Fruit fly (Drosophila melanogaster) whole organism, embryonic: ENCODE data around the gene bnl.

Experiments used
- CG1024 ChIP-seq: fragments of 200-800 bp; sonication (Bioruptor generic); IDR thresholded peaks from 2 replicates; pipeline ENCODE4 v1.3.6; 2022; ENCODE audit warnings: missing biosample characterization, missing genetic modification characterization
- CG10267 ChIP-seq: fragments of 200-800 bp; sonication (Bioruptor generic); optimal IDR thresholded peaks from 2 replicates; lab custom pipeline; 2018; ENCODE audit warnings: missing biosample characterization, mild to moderate bottlenecking, missing genetic modification characterization, moderate library complexity
- CG10462 ChIP-seq: fragments of 200-800 bp; sonication (Bioruptor generic); optimal IDR thresholded peaks from 2 replicates; lab custom pipeline; 2016; ENCODE audit warnings: missing biosample characterization, missing genetic modification characterization
- CG10654 ChIP-seq: fragments of 200-800 bp; sonication (Bioruptor generic); optimal IDR thresholded peaks from 2 replicates; lab custom pipeline; 2016; ENCODE audit warnings: missing biosample characterization, missing genetic modification characterization
- CG11398 ChIP-seq: fragments of 200-800 bp; sonication (Bioruptor generic); optimal IDR thresholded peaks from 2 replicates; lab custom pipeline; 2016; ENCODE audit warnings: missing biosample characterization, missing genetic modification characterization
- CG12104 ChIP-seq: fragments of 200-800 bp; sonication (Bioruptor generic); optimal IDR thresholded peaks from 3 replicates; lab custom pipeline; 2016; ENCODE audit warnings: missing biosample characterization, missing genetic modification characterization
- CG14965 ChIP-seq: fragments of 200-800 bp; sonication (Bioruptor generic); optimal IDR thresholded peaks from 2 replicates; lab custom pipeline; 2016; ENCODE audit warnings: missing biosample characterization, missing genetic modification characterization, borderline replicate concordance
- CG1602 ChIP-seq: fragments of 200-800 bp; sonication (Bioruptor generic); optimal IDR thresholded peaks from 3 replicates; lab custom pipeline; 2016; ENCODE audit warnings: missing biosample characterization, missing genetic modification characterization
- CG17612 ChIP-seq: fragments of 200-800 bp; sonication (Bioruptor generic); IDR thresholded peaks from 2 replicates; pipeline ENCODE4 v1.3.6; 2022; ENCODE audit warnings: missing biosample characterization, missing genetic modification characterization
- CG17829 ChIP-seq: fragments of 200-800 bp; optimal IDR thresholded peaks from 2 replicates; lab custom pipeline; 2019; ENCODE audit warnings: missing biosample characterization, mild to moderate bottlenecking, missing genetic modification characterization, moderate library complexity
- CG17912 ChIP-seq: fragments of 200-800 bp; sonication (Bioruptor generic); optimal IDR thresholded peaks from 2 replicates; lab custom pipeline; 2018; ENCODE audit warnings: missing biosample characterization, mild to moderate bottlenecking, missing genetic modification characterization
- CG18619 ChIP-seq: fragments of 200-800 bp; sonication (Bioruptor generic); optimal IDR thresholded peaks from 3 replicates; lab custom pipeline; 2017; ENCODE audit warnings: missing biosample characterization, mild to moderate bottlenecking, missing genetic modification characterization
- CG3281 ChIP-seq: fragments of 200-800 bp; sonication (Bioruptor generic); optimal IDR thresholded peaks from 3 replicates; lab custom pipeline; 2017; ENCODE audit warnings: missing biosample characterization, mild to moderate bottlenecking, missing genetic modification characterization
- CG3838 ChIP-seq: fragments of 200-800 bp; sonication (Bioruptor generic); optimal IDR thresholded peaks from 3 replicates; lab custom pipeline; 2016; ENCODE audit warnings: missing biosample characterization, missing genetic modification characterization
- CG3995 ChIP-seq: fragments of 200-800 bp; sonication (Bioruptor generic); optimal IDR thresholded peaks from 3 replicates; lab custom pipeline; 2016; ENCODE audit warnings: missing biosample characterization, missing genetic modification characterization
- CG4328 ChIP-seq: fragments of 200-800 bp; sonication (Bioruptor generic); optimal IDR thresholded peaks from 3 replicates; lab custom pipeline; 2017; ENCODE audit warnings: missing biosample characterization, missing genetic modification reagents, missing genetic modification characterization
- CG8924 ChIP-seq: fragments of 200-800 bp; optimal IDR thresholded peaks from 3 replicates; lab custom pipeline; 2019; ENCODE audit warnings: missing biosample characterization, mild to moderate bottlenecking, missing genetic modification characterization, moderate library complexity
- CG9932 ChIP-seq: fragments of 200-800 bp; sonication (Bioruptor generic); IDR thresholded peaks from 2 replicates; pipeline ENCODE4 v1.3.6; 2022; ENCODE audit warnings: missing biosample characterization, missing genetic modification characterization
- Deaf1 ChIP-seq: fragments of 200-800 bp; optimal IDR thresholded peaks from 3 replicates; lab custom pipeline; 2019; ENCODE audit warnings: missing biosample characterization, mild to moderate bottlenecking, missing genetic modification characterization, moderate library complexity
- Dref ChIP-seq: fragments of 200-800 bp; sonication (Bioruptor generic); IDR thresholded peaks from 2 replicates; pipeline ENCODE4 v1.3.6; 2022; ENCODE audit warnings: missing biosample characterization, missing genetic modification characterization
- H2.0 ChIP-seq: fragments of 200-800 bp; sonication (Bioruptor generic); IDR thresholded peaks from 2 replicates; pipeline ENCODE4 v1.3.6; 2022; ENCODE audit warnings: missing biosample characterization, missing genetic modification characterization
- HLHmδ ChIP-seq: fragments of 200-800 bp; sonication (Bioruptor generic); optimal IDR thresholded peaks from 2 replicates; lab custom pipeline; 2018; ENCODE audit warnings: missing biosample characterization, mild to moderate bottlenecking, missing genetic modification characterization, moderate library complexity
- NC2β ChIP-seq: fragments of 200-800 bp; sonication (Bioruptor generic); optimal IDR thresholded peaks from 2 replicates; lab custom pipeline; 2016; ENCODE audit warnings: missing biosample characterization, missing genetic modification characterization
- Nf-YB ChIP-seq: fragments of 200-800 bp; sonication (Bioruptor generic); optimal IDR thresholded peaks from 3 replicates; lab custom pipeline; 2019; ENCODE audit warnings: missing biosample characterization, mild to moderate bottlenecking, missing genetic modification characterization, moderate library complexity
- Oaz ChIP-seq: fragments of 200-800 bp; sonication (Bioruptor generic); IDR thresholded peaks from 2 replicates; pipeline ENCODE4 v1.3.6; 2022; ENCODE audit warnings: missing biosample characterization, missing genetic modification characterization
- Oli ChIP-seq: fragments of 200-800 bp; sonication (Bioruptor generic); optimal IDR thresholded peaks from 2 replicates; lab custom pipeline; 2018; ENCODE audit warnings: missing biosample characterization, mild to moderate bottlenecking, missing genetic modification characterization, moderate library complexity
- Ravus ChIP-seq: fragments of 200-800 bp; sonication (Bioruptor generic); IDR thresholded peaks from 2 replicates; pipeline ENCODE4 v1.3.6; 2022; ENCODE audit warnings: missing biosample characterization, missing genetic modification characterization
- Spps ChIP-seq: fragments of 200-800 bp; sonication (Bioruptor generic); optimal IDR thresholded peaks from 2 replicates; lab custom pipeline; 2018; ENCODE audit warnings: missing biosample characterization, mild to moderate bottlenecking, missing genetic modification characterization
- Sry-β ChIP-seq: fragments of 200-800 bp; sonication (Bioruptor generic); optimal IDR thresholded peaks from 2 replicates; lab custom pipeline; 2018; ENCODE audit warnings: missing biosample characterization, mild to moderate bottlenecking, missing genetic modification characterization, moderate library complexity
- az2 ChIP-seq: fragments of 200-800 bp; sonication (Bioruptor generic); optimal IDR thresholded peaks from 3 replicates; lab custom pipeline; 2016; ENCODE audit warnings: missing biosample characterization, missing genetic modification characterization
- caup ChIP-seq: fragments of 200-800 bp; sonication (Bioruptor generic); optimal IDR thresholded peaks from 3 replicates; lab custom pipeline; 2017; ENCODE audit warnings: missing biosample characterization, mild to moderate bottlenecking, missing genetic modification characterization, moderate library complexity; ENCODE audit not compliant: severe bottlenecking
- chif ChIP-seq, 2 experiments: fragments of 200-800 bp; sonication (Bioruptor generic); optimal IDR thresholded peaks; 3 replicates each; lab custom pipeline; 2016; ENCODE audit warnings: missing biosample characterization in 2 of 2, missing genetic modification characterization in 2 of 2
- chn ChIP-seq: fragments of 200-800 bp; sonication (Bioruptor generic); optimal IDR thresholded peaks from 2 replicates; lab custom pipeline; 2016; ENCODE audit warnings: missing biosample characterization, missing genetic modification characterization
- corto ChIP-seq: fragments of 200-800 bp; sonication (Bioruptor generic); optimal IDR thresholded peaks from 2 replicates; lab custom pipeline; 2016; ENCODE audit warnings: missing biosample characterization, mild to moderate bottlenecking, missing genetic modification characterization, moderate library complexity
- crol ChIP-seq: fragments of 200-800 bp; sonication (Bioruptor generic); IDR thresholded peaks from 2 replicates; pipeline ENCODE4 v1.3.6; 2022; ENCODE audit warnings: missing biosample characterization, missing genetic modification characterization
- dm ChIP-seq: fragments of 200-800 bp; sonication (Bioruptor generic); optimal IDR thresholded peaks from 3 replicates; lab custom pipeline; 2016; ENCODE audit warnings: missing biosample characterization, missing genetic modification characterization
- ftz-f1 ChIP-seq: fragments of 200-800 bp; sonication (Bioruptor generic); optimal IDR thresholded peaks from 2 replicates; lab custom pipeline; 2016; ENCODE audit warnings: missing biosample characterization, missing genetic modification characterization
- gro ChIP-seq: fragments of 200-800 bp; sonication (Bioruptor generic); optimal IDR thresholded peaks from 2 replicates; lab custom pipeline; 2016; ENCODE audit warnings: missing biosample characterization, missing genetic modification characterization
- gsb ChIP-seq: fragments of 200-800 bp; sonication (Bioruptor generic); IDR thresholded peaks from 2 replicates; pipeline ENCODE4 v1.3.6; 2022; ENCODE audit warnings: missing biosample characterization, missing genetic modification characterization
- h ChIP-seq: fragments of >200 bp; optimal IDR thresholded peaks from 2 replicates; lab custom pipeline; 2017
- hth ChIP-seq: fragments of >200 bp; optimal IDR thresholded peaks from 2 replicates; lab custom pipeline; 2017; ENCODE audit warnings: inconsistent platforms
- klu ChIP-seq: fragments of 200-800 bp; sonication (Bioruptor generic); IDR thresholded peaks from 2 replicates; pipeline ENCODE4 v1.3.6; 2022; ENCODE audit warnings: missing biosample characterization, missing genetic modification characterization
- nau ChIP-seq: fragments of 200-800 bp; sonication (Bioruptor generic); optimal IDR thresholded peaks from 3 replicates; lab custom pipeline; 2017; ENCODE audit warnings: missing biosample characterization, mild to moderate bottlenecking, missing genetic modification characterization, missing genetic modification reagents
- nmo ChIP-seq: fragments of 200-800 bp; sonication (Bioruptor generic); optimal IDR thresholded peaks from 2 replicates; lab custom pipeline; 2018; ENCODE audit warnings: missing biosample characterization, mild to moderate bottlenecking, missing genetic modification characterization, moderate library complexity
- pum ChIP-seq: fragments of 200-800 bp; sonication (Bioruptor generic); optimal IDR thresholded peaks from 2 replicates; lab custom pipeline; 2016; ENCODE audit warnings: missing biosample characterization, missing genetic modification characterization
- sima ChIP-seq: fragments of 200-800 bp; sonication (Bioruptor generic); optimal IDR thresholded peaks from 2 replicates; lab custom pipeline; 2016; ENCODE audit warnings: missing biosample characterization, missing genetic modification characterization
- sob ChIP-seq: fragments of 200-800 bp; sonication (Bioruptor generic); IDR thresholded peaks from 2 replicates; pipeline ENCODE4 v1.3.6; 2022; ENCODE audit warnings: missing biosample characterization, missing genetic modification characterization
- sr ChIP-seq: fragments of 200-800 bp; sonication (Bioruptor generic); IDR thresholded peaks from 3 replicates; pipeline ENCODE4 v1.3.6; 2022; ENCODE audit warnings: missing biosample characterization, missing genetic modification characterization
- toy ChIP-seq: fragments of 200-800 bp; sonication (Bioruptor generic); IDR thresholded peaks from 2 replicates; pipeline ENCODE4 v1.3.6; 2022; ENCODE audit warnings: missing biosample characterization, missing genetic modification characterization
- tup ChIP-seq: fragments of 200-800 bp; sonication (Bioruptor generic); optimal IDR thresholded peaks from 2 replicates; lab custom pipeline; 2016; ENCODE audit warnings: missing biosample characterization, mild to moderate bottlenecking, missing genetic modification characterization, moderate library complexity
- wek ChIP-seq: fragments of 200-800 bp; sonication (Bioruptor generic); optimal IDR thresholded peaks from 3 replicates; lab custom pipeline; 2018; ENCODE audit warnings: missing biosample characterization, mild to moderate bottlenecking, missing genetic modification characterization, moderate library complexity
- wor ChIP-seq: fragments of 200-800 bp; sonication (Bioruptor generic); IDR thresholded peaks from 2 replicates; pipeline ENCODE4 v1.3.6; 2022; ENCODE audit warnings: missing biosample characterization, missing genetic modification characterization

The bnl gene

dm6 chr3R:19858017-19858659 lies 21.5 kb upstream of the bnl start (continued):
- TF ChIP-seq CG14965 (GFP tag; lab: Kevin White, UChicago) (no peak), chif (GFP tag; optimal IDR thresholded peaks at IDR 0.05; lab: Kevin White, UChicago) (peak in 1 of 2 experiments; percentile 19), az2 (GFP tag; lab: Kevin White, UChicago) (no peak), crol (GFP tag; lab: Robert Waterston, UW) (no peak), CG8924 (tag; lab: Kevin White, UChicago) (no peak), CG3281 (GFP tag; lab: Kevin White, UChicago) (peak; percentile 68), tup (GFP tag; lab: Kevin White, UChicago) (peak; percentile 6), CG1602 (GFP tag; lab: Kevin White, UChicago) (no peak), pum (GFP tag; lab: Kevin White, UChicago) (no peak), CG10267 (tag; lab: Kevin White, UChicago) (no peak), CG17612 (GFP tag; lab: Robert Waterston, UW) (no peak), sob (GFP tag; lab: Robert Waterston, UW) (peak; percentile 54; the same call in 1 of the 2 replicates), CG12104 (GFP tag; lab: Kevin White, UChicago) (peak; percentile 14), sr (GFP tag; lab: Robert Waterston, UW) (no peak), nmo (GFP tag; lab: Kevin White, UChicago) (no peak), sima (GFP tag; lab: Kevin White, UChicago) (no peak), CG10654 (GFP tag; lab: Kevin White, UChicago) (no peak), H2.0 (no peak), wek (GFP tag; lab: Kevin White, UChicago) (peak; percentile 38), Dref (GFP tag; lab: Robert Waterston, UW) (no peak), gro (GFP tag; lab: Kevin White, UChicago) (peak; percentile 8), CG9932 (no peak; the same call in 1 of the 2 replicates), Oaz (GFP tag; lab: Robert Waterston, UW) (no peak), Ravus (GFP tag; lab: Robert Waterston, UW) (no peak), Spps (tag; lab: Kevin White, UChicago) (no peak), ftz-f1 (no peak), gsb (GFP tag; lab: Robert Waterston, UW) (no peak), Nf-YB (GFP tag; lab: Kevin White, UChicago) (no peak), h (no peak), nau (GFP tag; lab: Kevin White, UChicago) (no peak), CG17912 (GFP tag; lab: Kevin White, UChicago) (no peak), CG3995 (GFP tag; lab: Kevin White, UChicago) (peak; percentile 3), CG17829 (no peak), CG10462 (no peak), chn (GFP tag; lab: Kevin White, UChicago) (no peak), Deaf1 (tag; lab: Kevin White, UChicago) (no peak), CG18619 (peak; percentile 55), CG1024 (GFP tag; lab: Robert Waterston, UW) (no peak), caup (GFP tag; lab: Kevin White, UChicago) (peak; percentile 71), Oli (no peak), CG4328 (no peak), NC2β (GFP tag; lab: Kevin White, UChicago) (no peak), HLHmδ (GFP tag; lab: Kevin White, UChicago) (no peak), wor (no peak), klu (GFP tag; lab: Robert Waterston, UW) (no peak), dm (no peak), CG11398 (GFP tag; lab: Kevin White, UChicago) (no peak), Sry-β (GFP tag; lab: Kevin White, UChicago) (no peak), toy (GFP tag; lab: Robert Waterston, UW) (no peak), corto (GFP tag; lab: Kevin White, UChicago) (peak; percentile 19), hth (lab: Kevin White, UChicago) (no peak), CG3838 (GFP tag; lab: Kevin White, UChicago) (no peak)
